Worm (Caenorhabditis elegans) whole organism, midembryonic: ENCODE measurements around the gene aqp-2.

Source experiments
- T22C8.4 ChIP-seq: fragments of 200-800 bp; sonication (Bioruptor generic); IDR thresholded peaks from 2 replicates; pipeline ENCODE4 v1.3.6; 2022; ENCODE audit warnings: missing genetic modification characterization, missing compliant biosample characterization
- cog-1 ChIP-seq: sonication (generic microtip); optimal IDR thresholded peaks from 2 replicates; lab custom pipeline; 2016; ENCODE audit warnings: missing genetic modification characterization, missing compliant biosample characterization
- flt-1 ChIP-seq: fragments of 200-800 bp; sonication (Bioruptor generic); IDR thresholded peaks from 2 replicates; pipeline ENCODE4 v1.3.6; 2022; ENCODE audit warnings: missing genetic modification characterization, missing compliant biosample characterization
- klf-2 ChIP-seq: fragments of 200-800 bp; sonication (Bioruptor generic); conservative IDR thresholded peaks from 2 replicates; pipeline ENCODE4 v1.3.6; 2022; ENCODE audit warnings: missing genetic modification reagents, missing genetic modification characterization, missing compliant biosample characterization
- med-1 ChIP-seq: sonication (generic microtip); optimal IDR thresholded peaks from 2 replicates; lab custom pipeline; 2017; ENCODE audit warnings: missing genetic modification characterization, mild to moderate bottlenecking, missing compliant biosample characterization, antibody characterized with exemption, missing genetic modification reagents; ENCODE audit not compliant: insufficient read depth
- ref-1 ChIP-seq: fragments of 200-800 bp; sonication (Bioruptor generic); conservative IDR thresholded peaks from 2 replicates; pipeline ENCODE4 v1.3.6; 2022; ENCODE audit warnings: missing genetic modification reagents, missing genetic modification characterization, missing compliant biosample characterization
- tab-1 ChIP-seq: fragments of 200-800 bp; sonication (Bioruptor generic); IDR thresholded peaks from 2 replicates; pipeline ENCODE4 v1.3.6; 2022; ENCODE audit warnings: missing genetic modification characterization, missing compliant biosample characterization
- ztf-23 ChIP-seq: fragments of 200-800 bp; sonication (Bioruptor generic); IDR thresholded peaks from 2 replicates; pipeline ENCODE4 v1.3.6; 2022; ENCODE audit warnings: missing genetic modification reagents, missing genetic modification characterization, missing compliant biosample characterization
- ztf-29 ChIP-seq: fragments of 200-800 bp; sonication (Bioruptor generic); IDR thresholded peaks from 2 replicates; pipeline ENCODE4 v1.3.6; 2022; ENCODE audit warnings: missing genetic modification reagents, missing genetic modification characterization, missing compliant biosample characterization

aqp-2 gene

ce11 chrII:9261931-9262562 lies at the start of gene aqp-2:
Gene aqp-2 (minus strand): TSS chrII:9261981.
- no peak for TF ChIP-seq flt-1 (GFP tag; lab: Robert Waterston, UW)
- TF ChIP-seq klf-2 (GFP tag; lab: Robert Waterston, UW) = no peak
- TF ChIP-seq ztf-23 (GFP tag; lab: Robert Waterston, UW) = no peak
- TF ChIP-seq med-1 (GFP tag; lab: Kevin White, UChicago) = no peak
- TF ChIP-seq tab-1 (GFP tag; lab: Robert Waterston, UW) = no peak
- no peak for TF ChIP-seq cog-1 (tag; lab: Kevin White, UChicago)
- TF ChIP-seq ztf-29 (GFP tag; lab: Robert Waterston, UW) = no peak
- TF ChIP-seq T22C8.4 (GFP tag; lab: Robert Waterston, UW) = no peak
- TF ChIP-seq ref-1 = no peak

ce11 chrII:9310794-9311193 lies 49.0 kb upstream of the aqp-2 start:
- no peak for TF ChIP-seq ztf-29 (GFP tag; lab: Robert Waterston, UW)
- no peak for TF ChIP-seq cog-1 (tag; lab: Kevin White, UChicago)
- TF ChIP-seq ztf-23 (GFP tag; lab: Robert Waterston, UW) = no peak
- no peak for TF ChIP-seq klf-2 (GFP tag; lab: Robert Waterston, UW)
- TF ChIP-seq med-1 (GFP tag; lab: Kevin White, UChicago) = no peak
- TF ChIP-seq tab-1 (GFP tag; lab: Robert Waterston, UW) = no peak
- no peak for TF ChIP-seq flt-1 (GFP tag; lab: Robert Waterston, UW)
- no peak for TF ChIP-seq T22C8.4 (GFP tag; lab: Robert Waterston, UW)
- TF ChIP-seq ref-1 = no peak

DNA sequence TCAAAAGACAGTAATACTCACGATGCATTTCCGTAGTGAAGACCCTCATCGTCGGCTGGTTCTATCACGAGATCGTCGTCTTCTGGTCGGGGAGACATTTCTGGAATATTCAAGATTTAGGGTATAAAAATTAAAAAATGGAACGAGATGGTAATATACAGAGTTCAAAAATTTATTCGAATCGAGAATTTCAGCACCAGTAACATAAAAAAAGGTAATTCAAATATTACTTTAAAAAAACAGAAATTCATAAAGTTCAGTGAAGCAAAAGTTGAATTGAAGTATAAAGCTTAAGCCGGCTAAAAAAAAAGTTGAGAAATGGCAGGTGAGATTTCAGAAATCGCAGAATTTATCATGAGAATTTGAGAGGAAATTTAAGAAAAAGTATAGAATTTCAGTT lies 48.4 kb upstream of the aqp-2 start, which contains the start of gene cam-1:
TSS of gene cam-1 (minus strand) at position 101 of the 400 bp plus-strand sequence.
- TF ChIP-seq ztf-23 (GFP tag; lab: Robert Waterston, UW) (no peak), tab-1 (GFP tag; lab: Robert Waterston, UW) (no peak), flt-1 (GFP tag; lab: Robert Waterston, UW) (no peak), med-1 (GFP tag; lab: Kevin White, UChicago) (no peak), ref-1 (no peak), cog-1 (tag; lab: Kevin White, UChicago) (no peak), T22C8.4 (GFP tag; lab: Robert Waterston, UW) (no peak), klf-2 (GFP tag; lab: Robert Waterston, UW) (no peak), ztf-29 (GFP tag; lab: Robert Waterston, UW) (no peak)

DNA sequence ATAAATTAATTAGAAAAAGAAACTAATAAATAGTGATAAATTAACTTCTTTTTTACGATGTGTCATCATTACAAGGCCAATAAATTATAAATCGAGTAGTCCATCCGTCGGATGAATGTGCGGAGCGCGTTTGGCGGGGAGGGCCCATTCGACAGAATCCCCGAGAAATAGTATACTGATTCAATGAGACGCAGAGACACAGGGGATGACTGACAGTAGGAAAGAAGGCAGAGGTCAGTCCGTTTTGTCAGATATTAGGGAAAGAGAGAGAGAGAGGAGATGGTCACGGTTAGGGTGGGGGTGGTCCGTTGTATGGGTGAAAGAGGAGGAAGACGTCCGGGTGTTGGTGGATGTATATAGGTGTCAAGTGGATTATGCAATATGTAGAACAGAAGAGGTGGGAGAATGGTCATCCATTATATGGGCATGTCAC lies 46.8 kb upstream of the aqp-2 start:
- TF ChIP-seq tab-1 (GFP tag; lab: Robert Waterston, UW) (peak; percentile 59; the same call in 1 of the 2 replicates), ztf-29 (GFP tag; lab: Robert Waterston, UW) (no peak), cog-1 (tag; lab: Kevin White, UChicago) (peak; percentile 59), flt-1 (GFP tag; lab: Robert Waterston, UW) (0 out of 2 replicates have a peak, but pooled peaks have one; percentile 62)

ce11 chrII:9306835-9307234 lies 45.1 kb upstream of the aqp-2 start:
- TF ChIP-seq T22C8.4 (GFP tag; lab: Robert Waterston, UW) = no peak
- no peak for TF ChIP-seq med-1 (GFP tag; lab: Kevin White, UChicago)
- no peak for TF ChIP-seq tab-1 (GFP tag; lab: Robert Waterston, UW)
- TF ChIP-seq ztf-23 (GFP tag; lab: Robert Waterston, UW) = no peak
- TF ChIP-seq ztf-29 (GFP tag; lab: Robert Waterston, UW) = no peak
- no peak for TF ChIP-seq ref-1
- no peak for TF ChIP-seq klf-2 (GFP tag; lab: Robert Waterston, UW)
- TF ChIP-seq flt-1 (GFP tag; lab: Robert Waterston, UW) = no peak
- TF ChIP-seq cog-1 (tag; lab: Kevin White, UChicago) = no peak

DNA sequence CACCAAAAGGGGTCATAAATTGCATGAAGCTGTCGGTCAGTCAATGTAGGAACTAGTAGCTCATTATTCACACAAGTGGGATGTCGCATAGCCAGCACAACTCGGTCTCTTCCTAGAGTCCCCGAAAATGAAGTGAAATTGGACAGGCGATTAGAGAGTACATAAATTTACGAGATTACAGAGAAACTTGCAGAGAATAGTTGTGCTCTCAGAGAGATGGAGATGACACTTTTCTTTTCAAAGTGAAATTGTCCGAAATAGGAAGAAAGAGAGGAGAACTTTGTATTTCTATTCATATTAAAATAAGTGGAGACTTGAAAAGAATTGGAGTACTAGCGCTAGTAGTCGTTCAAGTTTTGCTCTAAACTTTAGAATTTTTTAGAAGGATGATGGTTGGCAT lies 43.8 kb upstream of the aqp-2 start:
- no peak for TF ChIP-seq T22C8.4 (GFP tag; lab: Robert Waterston, UW)
- TF ChIP-seq ztf-23 (GFP tag; lab: Robert Waterston, UW) = no peak
- TF ChIP-seq med-1 (GFP tag; lab: Kevin White, UChicago) = no peak
- TF ChIP-seq flt-1 (GFP tag; lab: Robert Waterston, UW) = no peak
- TF ChIP-seq ref-1 = no peak
- TF ChIP-seq tab-1 (GFP tag; lab: Robert Waterston, UW) = no peak
- TF ChIP-seq cog-1 (tag; lab: Kevin White, UChicago) = no peak
- no peak for TF ChIP-seq klf-2 (GFP tag; lab: Robert Waterston, UW)
- TF ChIP-seq ztf-29 (GFP tag; lab: Robert Waterston, UW) = no peak

ce11 chrII:9304849-9305248 lies 43.1 kb upstream of the aqp-2 start:
- TF ChIP-seq ref-1 (no peak), tab-1 (GFP tag; lab: Robert Waterston, UW) (0 out of 2 replicates have a peak, but pooled peaks have one; percentile 26)

ce11 chrII:9303545-9303944 lies 41.8 kb upstream of the aqp-2 start:
- 0 out of 2 replicates have a peak, but pooled peaks have one; percentile 52 for TF ChIP-seq flt-1 (GFP tag; lab: Robert Waterston, UW)
- TF ChIP-seq med-1 (GFP tag; lab: Kevin White, UChicago) = no peak

DNA sequence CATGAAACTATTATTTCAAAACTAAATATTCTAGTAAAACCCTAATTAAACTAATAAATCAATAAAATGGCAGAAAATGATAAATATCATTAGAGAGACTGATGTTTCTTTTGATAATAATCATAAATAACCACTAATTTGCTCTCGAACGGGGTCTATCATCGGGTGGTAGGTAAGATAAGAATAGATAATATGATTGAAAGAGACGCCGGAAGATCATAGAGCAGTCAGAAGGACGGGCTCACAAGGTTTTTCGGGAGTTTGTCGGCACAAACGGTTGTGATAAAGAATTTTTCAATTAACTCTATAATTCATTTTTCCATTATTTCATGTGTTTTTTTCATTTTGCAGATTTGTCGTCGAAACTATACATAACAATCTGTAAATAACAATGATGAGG lies 39.3 kb upstream of the aqp-2 start:
- no peak for TF ChIP-seq klf-2 (GFP tag; lab: Robert Waterston, UW)

- no peak for TF ChIP-seq tab-1 (GFP tag; lab: Robert Waterston, UW)
- TF ChIP-seq klf-2 (GFP tag; lab: Robert Waterston, UW) = no peak
- TF ChIP-seq cog-1 (tag; lab: Kevin White, UChicago) = no peak
- no peak for TF ChIP-seq med-1 (GFP tag; lab: Kevin White, UChicago)
- TF ChIP-seq T22C8.4 (GFP tag; lab: Robert Waterston, UW) = no peak
- TF ChIP-seq ref-1 = no peak
- TF ChIP-seq ztf-23 (GFP tag; lab: Robert Waterston, UW) = no peak
- TF ChIP-seq flt-1 (GFP tag; lab: Robert Waterston, UW) = no peak
Observed at ce11 chrII:9299679-9300078, 37.9 kb upstream of the aqp-2 start.
